Worm (Caenorhabditis elegans) whole organism, midembryonic: ENCODE data around the gene cdk-1.

Experiments used
- T22C8.4 ChIP-seq: fragments of 200-800 bp; sonication (Bioruptor generic); IDR thresholded peaks from 2 replicates; pipeline ENCODE4 v1.3.6; 2022; ENCODE audit warnings: missing genetic modification characterization, missing compliant biosample characterization
- cog-1 ChIP-seq: sonication (generic microtip); optimal IDR thresholded peaks from 2 replicates; lab custom pipeline; 2016; ENCODE audit warnings: missing genetic modification characterization, missing compliant biosample characterization
- flt-1 ChIP-seq: fragments of 200-800 bp; sonication (Bioruptor generic); IDR thresholded peaks from 2 replicates; pipeline ENCODE4 v1.3.6; 2022; ENCODE audit warnings: missing genetic modification characterization, missing compliant biosample characterization
- klf-2 ChIP-seq: fragments of 200-800 bp; sonication (Bioruptor generic); conservative IDR thresholded peaks from 2 replicates; pipeline ENCODE4 v1.3.6; 2022; ENCODE audit warnings: missing genetic modification reagents, missing genetic modification characterization, missing compliant biosample characterization
- med-1 ChIP-seq: sonication (generic microtip); optimal IDR thresholded peaks from 2 replicates; lab custom pipeline; 2017; ENCODE audit warnings: missing genetic modification characterization, mild to moderate bottlenecking, missing compliant biosample characterization, antibody characterized with exemption, missing genetic modification reagents; ENCODE audit not compliant: insufficient read depth
- ref-1 ChIP-seq: fragments of 200-800 bp; sonication (Bioruptor generic); conservative IDR thresholded peaks from 2 replicates; pipeline ENCODE4 v1.3.6; 2022; ENCODE audit warnings: missing genetic modification reagents, missing genetic modification characterization, missing compliant biosample characterization
- ztf-23 ChIP-seq: fragments of 200-800 bp; sonication (Bioruptor generic); IDR thresholded peaks from 2 replicates; pipeline ENCODE4 v1.3.6; 2022; ENCODE audit warnings: missing genetic modification reagents, missing genetic modification characterization, missing compliant biosample characterization

DNA sequence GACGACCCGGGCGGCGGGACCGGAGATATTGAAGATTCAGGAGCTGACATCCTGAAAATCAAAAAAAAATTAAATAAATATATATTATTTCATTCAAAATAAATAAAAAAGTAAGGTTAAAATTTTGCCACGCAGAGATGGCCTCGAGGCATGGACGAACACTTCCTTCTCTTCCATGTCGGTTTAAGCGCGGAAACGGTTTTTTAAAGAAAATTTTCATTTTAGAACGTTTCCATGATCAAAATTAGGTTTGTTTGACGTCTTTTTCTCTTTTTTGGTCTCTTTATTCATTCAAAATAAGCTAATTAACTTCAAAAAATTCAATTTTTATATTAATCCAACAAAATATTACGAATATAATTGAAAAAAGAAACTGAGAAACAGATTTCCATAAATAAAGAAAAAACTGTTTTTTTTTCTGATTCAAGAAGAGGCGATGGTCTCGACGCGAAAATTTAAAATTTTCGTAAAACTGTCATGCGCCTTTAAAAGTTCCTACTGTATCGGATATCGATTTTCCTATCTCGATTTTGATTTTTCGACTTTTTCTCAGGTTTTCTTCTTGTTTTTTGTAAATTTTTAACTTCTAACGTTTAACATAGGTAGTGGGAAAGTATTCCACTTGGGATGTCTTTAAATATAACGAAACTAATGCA, 14.9 kb downstream of the cdk-1 start, which contains the start of gene gcc-2:
- TF ChIP-seq flt-1 (no peak), cog-1 (tag; lab: Kevin White, UChicago) (no peak), ztf-23 (GFP tag; lab: Robert Waterston, UW) (no peak), klf-2 (GFP tag; lab: Robert Waterston, UW) (no peak), ref-1 (GFP tag; lab: Robert Waterston, UW) (no peak), med-1 (GFP tag; lab: Kevin White, UChicago) (no peak), T22C8.4 (GFP tag; lab: Robert Waterston, UW) (no peak)
